Fruit fly (Drosophila melanogaster): ENCODE results near the gene CG13069.

CG13069 gene

DNA sequence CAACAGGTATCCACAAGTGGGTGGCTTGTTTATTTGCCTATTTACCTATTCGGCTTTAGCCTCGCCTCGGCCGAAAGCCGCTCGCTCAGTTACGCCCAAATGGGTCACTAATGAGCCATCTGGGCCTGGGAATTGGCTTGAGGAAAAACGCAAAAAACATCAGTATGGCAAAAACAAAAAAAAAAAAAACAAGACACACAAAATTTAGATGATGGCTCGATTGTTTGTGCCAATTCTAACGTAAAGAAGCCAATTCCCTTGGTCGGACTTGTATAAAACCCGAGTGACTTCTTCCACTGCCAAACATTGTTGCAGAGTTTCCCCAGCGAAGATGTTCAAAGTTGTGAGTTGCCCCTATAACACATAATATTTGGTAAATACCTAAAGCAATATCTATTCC is 36.0 kb downstream of the CG13069 start, which contains the start of gene CG4982:
Gene CG4982, plus strand, starts transcription at position 301 of the 400 bp plus-strand sequence.
- no peak for TF ChIP-seq Myc (optimal IDR thresholded peaks at IDR 0.05)
- no peak for TF ChIP-seq psq (optimal IDR thresholded peaks at IDR 0.05)
- no peak for TF ChIP-seq Sin3A (optimal IDR thresholded peaks at IDR 0.05)

- TF ChIP-seq psq (optimal IDR thresholded peaks at IDR 0.05) (no peak), Sin3A (optimal IDR thresholded peaks at IDR 0.05) (no peak), insv (optimal IDR thresholded peaks at IDR 0.05) (no peak), ttk (optimal IDR thresholded peaks at IDR 0.05) (no peak), h (optimal IDR thresholded peaks at IDR 0.05) (no peak), Myc (optimal IDR thresholded peaks at IDR 0.05) (no peak)
These were observed 37.9 kb downstream of the CG13069 start, which contains the start of gene CG13044 for dm6 chr3L:16303078-16303477. CG13044 (minus strand) TSS chr3L:16303178.

DNA sequence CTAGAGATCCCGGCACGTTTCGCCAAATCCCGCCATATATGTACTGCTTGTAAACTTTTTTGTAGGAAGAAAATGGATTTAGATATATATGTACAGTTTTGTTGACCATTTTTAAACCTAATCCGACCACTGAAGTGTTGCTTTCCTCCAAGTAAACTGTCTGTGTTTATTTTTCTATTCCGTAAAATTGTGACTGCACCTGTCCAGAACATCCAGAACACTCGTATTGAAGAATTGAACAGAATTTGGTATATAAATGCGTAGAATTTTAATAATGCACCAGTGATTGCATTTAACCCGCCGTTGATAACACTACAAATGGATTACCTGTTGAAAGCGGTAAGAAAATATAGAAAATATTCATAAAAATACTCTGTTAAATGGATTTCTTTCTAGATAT is 38.8 kb downstream of the CG13069 start, which contains the start of gene CG43249:
Gene CG43249, plus strand, starts transcription at position 301 of the 400 bp plus-strand sequence.
- no peak for TF ChIP-seq psq (optimal IDR thresholded peaks at IDR 0.05)
- no peak for TF ChIP-seq Sin3A (optimal IDR thresholded peaks at IDR 0.05)
- no peak for TF ChIP-seq ttk (optimal IDR thresholded peaks at IDR 0.05)
- TF ChIP-seq h (optimal IDR thresholded peaks at IDR 0.05), result no peak
- no peak for TF ChIP-seq insv (optimal IDR thresholded peaks at IDR 0.05)
- no peak for TF ChIP-seq Myc (optimal IDR thresholded peaks at IDR 0.05)

DNA sequence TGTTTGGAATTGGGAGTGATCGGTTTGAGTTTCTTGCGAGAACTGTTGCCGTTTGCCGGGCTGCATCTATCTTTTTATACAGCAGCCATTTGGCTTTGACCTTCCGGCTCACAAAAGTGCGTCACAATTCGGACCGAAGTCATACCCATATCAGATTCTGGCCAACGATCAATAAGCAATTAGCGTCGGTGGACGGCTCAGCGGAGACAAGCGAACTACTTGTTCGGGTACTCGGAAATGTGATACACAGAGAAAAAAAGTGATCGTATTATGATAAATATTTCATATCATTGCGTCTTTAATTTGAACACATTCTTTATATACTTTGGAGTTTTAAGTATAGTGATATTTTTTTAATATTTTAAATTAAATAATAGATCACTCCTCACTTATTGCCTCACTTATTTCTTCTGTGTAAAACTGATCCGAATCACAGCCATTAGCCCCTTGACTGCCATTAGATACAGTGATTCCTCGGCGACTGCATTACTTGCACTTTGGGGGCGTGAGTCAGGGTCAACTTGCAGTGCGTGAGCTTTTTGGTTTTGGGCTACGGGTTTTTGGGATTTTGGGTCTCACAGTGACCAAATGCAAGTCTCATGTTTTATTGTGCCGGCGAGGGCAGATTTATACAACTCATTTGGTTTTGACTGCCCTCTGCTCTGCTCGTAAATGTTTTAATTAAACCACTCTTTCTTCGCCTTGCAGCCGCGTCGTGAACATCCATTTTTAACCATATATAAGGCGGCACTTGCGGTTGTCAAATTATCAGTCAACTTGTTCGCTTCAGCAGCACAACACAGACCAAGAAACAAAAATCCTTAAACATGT is 40.9 kb downstream of the CG13069 start, which contains the start of the genes CG13043 and CG13063:
Gene CG13043, minus strand, starts transcription at position 51 of the 831 bp plus-strand sequence.
Gene CG13063, plus strand, starts transcription at position 781 of the 831 bp plus-strand sequence.
- TF ChIP-seq psq (optimal IDR thresholded peaks at IDR 0.05) (no peak), ttk (optimal IDR thresholded peaks at IDR 0.05) (no peak), Sin3A (optimal IDR thresholded peaks at IDR 0.05) (no peak), Myc (optimal IDR thresholded peaks at IDR 0.05) (no peak), insv (optimal IDR thresholded peaks at IDR 0.05) (no peak), h (optimal IDR thresholded peaks at IDR 0.05) (no peak)

DNA sequence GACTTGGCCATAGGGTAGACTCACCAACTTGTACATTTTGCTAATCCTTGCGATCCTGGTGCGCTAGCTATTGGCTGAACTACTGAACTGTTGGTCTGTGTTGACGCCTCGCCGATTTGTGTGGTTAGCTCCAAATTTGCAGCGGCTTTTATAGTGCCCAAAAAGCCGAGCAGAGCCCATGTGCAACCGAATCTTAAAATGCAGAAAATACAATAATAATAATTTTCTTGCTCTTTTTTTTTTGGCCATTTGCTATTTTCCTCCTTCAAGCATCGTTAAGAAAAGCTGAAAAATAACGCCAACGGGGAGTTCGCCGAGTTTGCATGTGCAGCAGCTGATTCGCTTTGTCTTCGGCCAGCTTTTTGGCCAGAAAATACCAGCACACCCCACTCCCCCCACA is 43.2 kb downstream of the CG13069 start, which contains the start of gene CG13042:
Gene CG13042, minus strand, starts transcription at position 101 of the 400 bp plus-strand sequence.
- TF ChIP-seq ttk (optimal IDR thresholded peaks at IDR 0.05) (no peak), h (optimal IDR thresholded peaks at IDR 0.05) (no peak), Sin3A (optimal IDR thresholded peaks at IDR 0.05) (no peak), psq (optimal IDR thresholded peaks at IDR 0.05) (no peak), Myc (optimal IDR thresholded peaks at IDR 0.05) (no peak), insv (optimal IDR thresholded peaks at IDR 0.05) (no peak)

DNA sequence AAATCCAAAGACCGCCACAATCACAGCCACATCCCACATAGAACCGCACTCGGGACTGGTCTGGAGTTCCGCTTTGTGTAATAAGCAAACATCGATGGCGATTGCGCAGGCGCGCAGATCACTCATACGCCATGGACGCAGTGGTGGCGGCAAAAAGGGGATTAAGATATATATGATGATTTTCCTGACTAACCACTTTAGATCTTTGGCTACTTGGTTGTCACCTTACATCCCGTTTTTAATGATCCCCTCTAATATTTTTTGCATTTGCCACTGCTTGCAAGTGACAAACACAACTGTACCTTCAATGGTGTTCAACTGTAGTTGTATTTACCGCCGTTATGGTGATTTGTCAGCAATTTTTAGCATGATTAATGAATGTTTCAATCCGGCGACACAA is 44.8 kb downstream of the CG13069 start:
- TF ChIP-seq ttk (optimal IDR thresholded peaks at IDR 0.05) (no peak), h (optimal IDR thresholded peaks at IDR 0.05) (no peak), Sin3A (optimal IDR thresholded peaks at IDR 0.05) (no peak), psq (optimal IDR thresholded peaks at IDR 0.05) (no peak), Myc (optimal IDR thresholded peaks at IDR 0.05) (no peak), insv (optimal IDR thresholded peaks at IDR 0.05) (no peak)

DNA sequence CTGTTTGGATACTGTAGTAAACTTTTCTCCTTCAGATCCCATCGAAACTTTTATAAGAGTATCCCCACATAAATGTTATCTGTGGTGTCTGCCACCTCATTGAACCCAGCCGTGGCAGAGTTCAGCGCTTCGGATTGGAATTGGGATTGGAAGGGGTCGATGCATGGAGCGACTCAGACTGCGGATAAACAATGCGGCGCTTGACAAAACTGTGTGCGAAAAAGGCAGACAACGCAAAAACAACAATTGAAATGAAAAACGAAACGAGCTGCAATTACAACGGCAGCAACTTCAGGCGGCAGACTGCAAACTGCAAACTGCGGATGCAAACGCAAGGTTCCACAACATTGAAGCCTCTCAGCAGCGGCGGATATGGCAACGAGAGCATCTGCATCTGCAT is 48.8 kb downstream of the CG13069 start, which contains the start of gene CG13062:
Gene CG13062, plus strand, starts transcription at position 301 of the 400 bp plus-strand sequence.
- no peak for TF ChIP-seq ttk (optimal IDR thresholded peaks at IDR 0.05)
- TF ChIP-seq h (optimal IDR thresholded peaks at IDR 0.05), result no peak
- no peak for TF ChIP-seq insv (optimal IDR thresholded peaks at IDR 0.05)
- no peak for TF ChIP-seq psq (optimal IDR thresholded peaks at IDR 0.05)
- TF ChIP-seq Sin3A (optimal IDR thresholded peaks at IDR 0.05), result no peak
- no peak for TF ChIP-seq Myc (optimal IDR thresholded peaks at IDR 0.05)
